Fruit fly (Drosophila melanogaster): ENCODE results near the gene CG11585.

dm6 chrX:14191918-14192317 lies 2.6 kb downstream of the CG11585 start, which contains the start of gene CG13403:
- no peak for TF ChIP-seq CG32006 (GFP tag; optimal IDR thresholded peaks at IDR 0.05)
- no peak for TF ChIP-seq Blimp-1 (GFP tag; optimal IDR thresholded peaks at IDR 0.05)
- TF ChIP-seq Eip93F (GFP tag; optimal IDR thresholded peaks at IDR 0.05): no peak
- no peak for TF ChIP-seq CG6854 (GFP tag; optimal IDR thresholded peaks at IDR 0.05)
- no peak for TF ChIP-seq eg (GFP tag; IDR thresholded peaks at IDR 0.05)
- TF ChIP-seq CG6163 (GFP tag; IDR thresholded peaks at IDR 0.05): no peak
